Worm (Caenorhabditis elegans) whole organism, L2 larva: Measurements from ENCODE around the gene F18E9.3.

Experiments
- C34F6.9 ChIP-seq: fragments of 150-350 bp; optimal IDR thresholded peaks from 2 replicates; lab custom pipeline; 2014; ENCODE audit warnings: missing biosample characterization, missing genetic modification characterization
- R02D3.7 ChIP-seq: fragments of 150-350 bp; optimal IDR thresholded peaks from 2 replicates; lab custom pipeline; 2014; ENCODE audit warnings: missing biosample characterization, missing genetic modification characterization
- Y55F3AM.14 ChIP-seq: fragments of 200-800 bp; sonication (Bioruptor generic); optimal IDR thresholded peaks from 2 replicates; lab custom pipeline; 2018; ENCODE audit warnings: mild to moderate bottlenecking, missing genetic modification characterization, missing compliant biosample characterization
- ZK546.5 ChIP-seq: sonication (generic microtip); optimal IDR thresholded peaks from 2 replicates; lab custom pipeline; 2017; ENCODE audit warnings: missing biosample characterization, missing genetic modification characterization
- aly-2 ChIP-seq: fragments of 150-350 bp; optimal IDR thresholded peaks from 2 replicates; lab custom pipeline; 2014; ENCODE audit warnings: missing biosample characterization, missing genetic modification characterization
- blmp-1 ChIP-seq: sonication (generic microtip); optimal IDR thresholded peaks from 2 replicates; lab custom pipeline; 2017; ENCODE audit warnings: missing genetic modification characterization, mild to moderate bottlenecking, missing compliant biosample characterization, antibody characterized with exemption, moderate library complexity; ENCODE audit not compliant: insufficient read depth
- ceh-16 ChIP-seq: fragments of 150-350 bp; optimal IDR thresholded peaks from 2 replicates; lab custom pipeline; 2014; ENCODE audit warnings: missing biosample characterization, missing genetic modification characterization
- crh-2 ChIP-seq: sonication (generic microtip); optimal IDR thresholded peaks from 2 replicates; lab custom pipeline; 2017; ENCODE audit warnings: missing biosample characterization, missing genetic modification characterization
- egl-27 ChIP-seq: sonication (generic microtip); optimal IDR thresholded peaks from 3 replicates; lab custom pipeline; 2017; ENCODE audit warnings: missing biosample characterization, missing genetic modification reagents, missing genetic modification characterization
- elt-1 ChIP-seq: fragments of 150-350 bp; optimal IDR thresholded peaks from 2 replicates; lab custom pipeline; 2014; ENCODE audit warnings: missing biosample characterization, missing genetic modification characterization
- elt-3 ChIP-seq: sonication (generic microtip); optimal IDR thresholded peaks from 2 replicates; lab custom pipeline; 2017; ENCODE audit warnings: missing biosample characterization, missing genetic modification characterization
- fos-1 ChIP-seq: fragments of 150-350 bp; optimal IDR thresholded peaks from 2 replicates; lab custom pipeline; 2014; ENCODE audit warnings: missing biosample characterization, missing genetic modification characterization
- gmeb-1 ChIP-seq: fragments of 150-350 bp; optimal IDR thresholded peaks from 2 replicates; lab custom pipeline; 2014; ENCODE audit warnings: missing biosample characterization, missing genetic modification characterization
- lin-11 ChIP-seq: fragments of 150-350 bp; sonication (generic microtip); optimal IDR thresholded peaks from 2 replicates; lab custom pipeline; 2014; ENCODE audit warnings: missing biosample characterization, missing genetic modification characterization, inconsistent platforms, mixed read lengths
- lin-13 ChIP-seq: fragments of 150-350 bp; optimal IDR thresholded peaks from 2 replicates; lab custom pipeline; 2014; ENCODE audit warnings: missing biosample characterization, missing genetic modification reagents, missing genetic modification characterization
- lin-39 ChIP-seq: fragments of 150-350 bp; optimal IDR thresholded peaks from 2 replicates; lab custom pipeline; 2014; ENCODE audit warnings: missing biosample characterization, missing genetic modification reagents, missing genetic modification characterization
- lsy-2 ChIP-seq, 2 experiments: fragments of 150-350 bp in 1 of 2; sonication (generic microtip) in 1 of 2; optimal IDR thresholded peaks; 2 replicates each; lab custom pipeline; 2014 to 2017; ENCODE audit warnings: missing biosample characterization in 2 of 2, missing genetic modification characterization in 2 of 2
- mab-5 ChIP-seq: fragments of 150-350 bp; optimal IDR thresholded peaks from 2 replicates; lab custom pipeline; 2014; ENCODE audit warnings: missing biosample characterization, missing genetic modification characterization
- mbf-1 ChIP-seq: sonication (generic microtip); optimal IDR thresholded peaks from 2 replicates; lab custom pipeline; 2017; ENCODE audit warnings: missing biosample characterization, missing genetic modification characterization
- mdl-1 ChIP-seq, 2 experiments: fragments of 150-350 bp in 1 of 2; sonication (generic microtip) in 1 of 2; optimal IDR thresholded peaks; 2 replicates each; lab custom pipeline; 2017; ENCODE audit warnings: missing biosample characterization in 2 of 2, missing genetic modification characterization in 2 of 2
- nhr-10 ChIP-seq: sonication (generic microtip); optimal IDR thresholded peaks from 2 replicates; lab custom pipeline; 2017; ENCODE audit warnings: missing biosample characterization, missing genetic modification characterization
- nhr-11 ChIP-seq: fragments of 150-350 bp; optimal IDR thresholded peaks from 2 replicates; lab custom pipeline; 2014; ENCODE audit warnings: missing biosample characterization, missing genetic modification characterization
- nhr-12 ChIP-seq: fragments of 150-350 bp; optimal IDR thresholded peaks from 2 replicates; lab custom pipeline; 2014; ENCODE audit warnings: missing biosample characterization, missing genetic modification characterization
- nhr-21 ChIP-seq: fragments of 150-350 bp; optimal IDR thresholded peaks from 2 replicates; lab custom pipeline; 2014; ENCODE audit warnings: missing biosample characterization, missing genetic modification characterization
- nhr-23 ChIP-seq: fragments of 150-350 bp; optimal IDR thresholded peaks from 2 replicates; lab custom pipeline; 2014; ENCODE audit warnings: missing biosample characterization, missing genetic modification reagents, missing genetic modification characterization
- nhr-237 ChIP-seq: fragments of 150-350 bp; optimal IDR thresholded peaks from 2 replicates; lab custom pipeline; 2014; ENCODE audit warnings: missing biosample characterization, missing genetic modification characterization
- nhr-25 ChIP-seq: fragments of 150-350 bp; sonication (generic microtip); optimal IDR thresholded peaks from 3 replicates; lab custom pipeline; 2014; ENCODE audit warnings: missing biosample characterization, missing genetic modification characterization
- nhr-6 ChIP-seq: fragments of 150-350 bp; optimal IDR thresholded peaks from 2 replicates; lab custom pipeline; 2014; ENCODE audit warnings: missing biosample characterization, missing genetic modification characterization
- peb-1 ChIP-seq: fragments of 150-350 bp; optimal IDR thresholded peaks from 2 replicates; lab custom pipeline; 2014; ENCODE audit warnings: missing biosample characterization, missing genetic modification characterization
- sem-4 ChIP-seq: fragments of 150-350 bp; optimal IDR thresholded peaks from 2 replicates; lab custom pipeline; 2014; ENCODE audit warnings: missing biosample characterization, missing genetic modification reagents, missing genetic modification characterization
- skn-1 ChIP-seq: sonication (generic microtip); optimal IDR thresholded peaks from 2 replicates; lab custom pipeline; 2017; ENCODE audit warnings: missing biosample characterization, missing genetic modification characterization
- sma-3 ChIP-seq: sonication (generic microtip); optimal IDR thresholded peaks from 2 replicates; lab custom pipeline; 2016; ENCODE audit warnings: missing genetic modification reagents, missing genetic modification characterization, missing compliant biosample characterization
- sma-9 ChIP-seq, 2 experiments: fragments of 150-350 bp in 1 of 2; sonication (generic microtip) in 1 of 2; optimal IDR thresholded peaks; 2 replicates each; lab custom pipeline; 2014 to 2016; ENCODE audit warnings: missing genetic modification characterization in 2 of 2, mild to moderate bottlenecking in 1 of 2, missing biosample characterization in 1 of 2, missing compliant biosample characterization in 1 of 2, missing genetic modification reagents in 1 of 2, moderate library complexity in 1 of 2
- unc-55 ChIP-seq: fragments of 150-350 bp; sonication (generic microtip); optimal IDR thresholded peaks from 3 replicates; lab custom pipeline; 2014; ENCODE audit warnings: missing biosample characterization, missing genetic modification reagents, missing genetic modification characterization
- zag-1 ChIP-seq: fragments of 150-350 bp; optimal IDR thresholded peaks from 2 replicates; lab custom pipeline; 2014; ENCODE audit warnings: missing biosample characterization, missing genetic modification characterization
- ztf-1 ChIP-seq: fragments of 200-800 bp; sonication (Bioruptor generic); conservative IDR thresholded peaks from 2 replicates; pipeline ENCODE4 v1.3.6; 2022; ENCODE audit warnings: missing genetic modification characterization, missing compliant biosample characterization
- ztf-11 ChIP-seq: sonication (generic microtip); optimal IDR thresholded peaks from 2 replicates; lab custom pipeline; 2017; ENCODE audit warnings: missing biosample characterization, missing genetic modification characterization

The F18E9.3 gene

DNA sequence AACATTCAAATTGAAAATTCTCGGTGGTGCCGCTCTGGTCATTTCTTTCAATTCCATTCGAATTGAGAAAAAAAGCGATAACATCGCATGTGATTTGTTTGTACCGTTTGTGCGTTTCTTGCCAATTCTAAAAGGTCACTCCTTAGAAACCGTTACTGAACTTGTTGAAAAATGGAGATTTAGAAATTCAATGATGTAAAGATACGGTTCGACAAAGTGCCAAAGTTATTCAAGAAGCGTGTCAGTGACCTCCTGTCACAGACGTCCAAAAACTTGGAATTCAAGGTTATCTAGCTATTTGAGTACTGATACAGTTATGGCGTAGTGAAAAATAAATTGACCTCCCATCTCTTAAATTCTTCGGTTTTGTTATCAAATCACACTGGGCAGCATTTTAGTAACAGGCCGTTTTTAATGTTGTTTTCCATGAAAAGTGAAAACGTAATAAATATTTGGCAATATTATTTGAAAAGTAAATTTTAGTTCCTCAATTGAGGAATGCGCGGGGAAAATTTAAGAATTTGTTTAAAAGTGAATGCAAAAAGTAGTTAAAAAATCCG is 1.0 kb upstream of the F18E9.3 start:
- TF ChIP-seq nhr-10 (tag; lab: Kevin White, UChicago) (no peak), lsy-2 (tag; optimal IDR thresholded peaks at IDR 0.05; lab: Kevin White, UChicago) (no peak), nhr-25 (tag; lab: Kevin White, UChicago) (peak; percentile 66), crh-2 (tag; lab: Kevin White, UChicago) (peak; percentile 17), ceh-16 (tag; lab: Kevin White, UChicago) (no peak), nhr-237 (no peak), elt-3 (tag; lab: Kevin White, UChicago) (no peak), zag-1 (tag; lab: Kevin White, UChicago) (no peak), unc-55 (GFP tag; lab: Kevin White, UChicago) (no peak), skn-1 (no peak), egl-27 (tag; lab: Kevin White, UChicago) (no peak), nhr-21 (no peak), sma-9 (GFP tag; optimal IDR thresholded peaks at IDR 0.05; lab: Kevin White, UChicago) (peak; percentile 19), sma-9 (tag; optimal IDR thresholded peaks at IDR 0.05; lab: Kevin White, UChicago) (no peak), nhr-6 (no peak), peb-1 (tag; lab: Kevin White, UChicago) (no peak), mbf-1 (tag; lab: Kevin White, UChicago) (no peak), nhr-12 (no peak), ztf-1 (GFP tag; lab: Robert Waterston, UW) (no peak), R02D3.7 (tag; lab: Kevin White, UChicago) (no peak), ZK546.5 (tag; lab: Kevin White, UChicago) (no peak), sem-4 (tag; lab: Kevin White, UChicago) (no peak), blmp-1 (tag; lab: Kevin White, UChicago) (peak; percentile 49), Y55F3AM.14 (GFP tag; lab: Kevin White, UChicago) (no peak), C34F6.9 (tag; lab: Kevin White, UChicago) (no peak), fos-1 (tag; lab: Kevin White, UChicago) (no peak)

DNA sequence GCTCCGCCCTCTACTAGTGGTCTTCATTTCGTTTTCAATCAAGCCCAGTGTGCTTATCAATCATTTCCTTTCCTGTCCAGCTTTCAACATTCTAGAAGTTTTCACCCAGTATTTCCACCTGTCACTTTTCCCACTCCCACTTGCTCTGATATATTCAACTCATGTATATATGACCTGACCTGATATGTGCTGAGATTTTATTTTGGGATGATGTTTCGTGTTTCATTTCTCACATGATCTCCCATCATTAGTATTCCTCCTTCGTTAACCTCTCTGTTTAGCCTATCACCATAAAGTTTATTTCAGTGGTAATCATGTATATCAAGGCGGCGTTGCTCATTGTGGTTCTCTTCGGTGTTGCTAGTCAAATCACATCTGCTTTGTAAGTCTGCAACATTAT is 6.9 kb downstream of the F18E9.3 start, which contains the start of gene nlp-7:
nlp-7 (plus strand) TSS at position 301 of the 400 bp plus-strand sequence.
- TF ChIP-seq nhr-11 (tag; lab: Kevin White, UChicago) (no peak), gmeb-1 (tag; lab: Kevin White, UChicago) (no peak), nhr-6 (no peak), ZK546.5 (tag; lab: Kevin White, UChicago) (no peak), aly-2 (tag; lab: Kevin White, UChicago) (no peak), mdl-1 (tag; optimal IDR thresholded peaks at IDR 0.05; lab: Kevin White, UChicago) (no peak), peb-1 (tag; lab: Kevin White, UChicago) (no peak), lin-11 (tag; lab: Kevin White, UChicago) (no peak), egl-27 (tag; lab: Kevin White, UChicago) (no peak), R02D3.7 (tag; lab: Kevin White, UChicago) (no peak), ceh-16 (tag; lab: Kevin White, UChicago) (no peak), nhr-12 (no peak), nhr-237 (no peak), blmp-1 (tag; lab: Kevin White, UChicago) (no peak), nhr-10 (tag; lab: Kevin White, UChicago) (no peak), nhr-23 (no peak), unc-55 (GFP tag; lab: Kevin White, UChicago) (no peak), ztf-11 (tag; lab: Kevin White, UChicago) (no peak), mab-5 (tag; lab: Kevin White, UChicago) (no peak)
- TF ChIP-seq, all 48 proteins: peak for 0

DNA sequence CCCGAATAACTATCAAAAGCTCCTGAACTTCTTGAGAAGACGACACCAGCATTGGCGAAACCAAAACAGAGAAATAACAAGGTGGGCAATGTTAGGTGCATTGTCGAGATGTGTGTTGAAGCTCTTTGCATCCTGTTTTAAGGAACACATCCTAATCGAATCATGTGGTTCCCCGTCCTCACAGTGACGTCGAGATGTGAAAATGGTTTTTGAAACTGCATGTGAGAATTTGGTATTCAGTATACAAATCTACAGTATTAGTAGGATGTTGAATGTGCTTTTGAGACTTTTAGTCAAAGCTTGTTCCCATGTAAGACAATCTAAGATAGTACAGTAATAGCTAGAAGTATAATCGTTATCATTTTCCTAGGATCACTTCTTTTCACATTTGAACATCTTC is 11.7 kb downstream of the F18E9.3 start, which contains the start of gene F18E9.7:
F18E9.7 (minus strand) TSS at position 101 of the 400 bp plus-strand sequence.
- no peak for TF ChIP-seq lin-39
- TF ChIP-seq nhr-21, result no peak
- no peak for TF ChIP-seq Y55F3AM.14 (GFP tag; lab: Kevin White, UChicago)
- TF ChIP-seq zag-1 (tag; lab: Kevin White, UChicago), result no peak
- TF ChIP-seq nhr-12, result no peak
- no peak for TF ChIP-seq ceh-16 (tag; lab: Kevin White, UChicago)
- TF ChIP-seq lin-13, result no peak
- no peak for TF ChIP-seq lsy-2 (tag; optimal IDR thresholded peaks at IDR 0.05; lab: Kevin White, UChicago)
- no peak for TF ChIP-seq elt-1 (tag; lab: Kevin White, UChicago)
- no peak for TF ChIP-seq sma-3
- TF ChIP-seq C34F6.9 (tag; lab: Kevin White, UChicago), result no peak
